Worm (Caenorhabditis elegans): ENCODE results near the gene nhr-124.

DNA sequence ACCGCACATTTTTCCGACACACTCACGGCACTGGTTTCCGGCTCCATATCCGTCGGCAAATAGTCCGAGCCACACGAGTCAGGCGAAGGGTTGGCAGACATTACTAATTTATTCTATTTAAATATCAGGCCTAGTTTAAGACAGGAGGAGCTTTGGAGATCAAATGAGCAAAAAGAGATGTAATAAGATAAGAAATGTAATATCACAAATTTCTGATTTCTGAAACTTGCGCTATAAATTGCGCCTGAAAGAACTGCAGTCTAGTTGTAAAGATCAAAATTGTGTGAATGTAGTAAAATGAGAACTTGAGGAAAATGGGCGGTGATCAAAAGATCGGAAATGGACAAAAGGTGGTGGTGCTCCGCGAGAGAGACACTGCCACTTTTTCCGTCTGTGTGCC is 31.2 kb downstream of the nhr-124 start, which contains the start of gene nhr-186:
- TF ChIP-seq nhr-11 (tag; optimal IDR thresholded peaks at IDR 0.05): no peak
- TF ChIP-seq hlh-15 (tag; optimal IDR thresholded peaks at IDR 0.05): no peak
- TF ChIP-seq ceh-14 (tag; optimal IDR thresholded peaks at IDR 0.05): no peak
- no peak for TF ChIP-seq ama-1 (optimal IDR thresholded peaks at IDR 0.05)
- no peak for TF ChIP-seq unc-3 (GFP tag; conservative IDR thresholded peaks at IDR 0.05)
- TF ChIP-seq unc-3 (tag; optimal IDR thresholded peaks at IDR 0.05): no peak
- no peak for TF ChIP-seq ttx-3 (tag; optimal IDR thresholded peaks at IDR 0.05)
- TF ChIP-seq hlh-30 (tag; optimal IDR thresholded peaks at IDR 0.05; ENCODE audit: insufficient read depth): no peak
- TF ChIP-seq C08G9.2 (tag; optimal IDR thresholded peaks at IDR 0.05): no peak
